Fruit fly (Drosophila melanogaster) whole organism, embryonic: ENCODE measurements around the gene Mabi.

Experiments used
- Adf1 ChIP-seq: fragments of 200-800 bp; sonication (Bioruptor generic); IDR thresholded peaks from 2 replicates; pipeline ENCODE4 v1.3.6; 2022; ENCODE audit warnings: missing biosample characterization, missing genetic modification characterization
- Atf6 ChIP-seq: fragments of 200-800 bp; sonication (Bioruptor generic); IDR thresholded peaks from 2 replicates; pipeline ENCODE4 v1.3.6; 2022; ENCODE audit warnings: missing biosample characterization, missing genetic modification characterization
- B-H1 ChIP-seq: fragments of 200-800 bp; sonication (Bioruptor generic); IDR thresholded peaks from 3 replicates; pipeline ENCODE4 v1.3.6; 2022; ENCODE audit warnings: missing biosample characterization, missing genetic modification characterization
- CG10431 ChIP-seq: fragments of 200-800 bp; sonication (Bioruptor generic); optimal IDR thresholded peaks from 3 replicates; lab custom pipeline; 2018; ENCODE audit warnings: missing biosample characterization, mild to moderate bottlenecking, missing genetic modification characterization
- CG11504 ChIP-seq: fragments of 200-800 bp; sonication (Bioruptor generic); optimal IDR thresholded peaks from 3 replicates; lab custom pipeline; 2019; ENCODE audit warnings: missing biosample characterization, mild to moderate bottlenecking, missing genetic modification characterization, moderate library complexity
- CG1233 ChIP-seq: fragments of 200-800 bp; sonication (Bioruptor generic); optimal IDR thresholded peaks from 4 replicates; lab custom pipeline; 2018; ENCODE audit warnings: missing biosample characterization, mild to moderate bottlenecking, missing genetic modification characterization
- CG12391 ChIP-seq: fragments of 200-800 bp; sonication (Bioruptor generic); optimal IDR thresholded peaks from 3 replicates; lab custom pipeline; 2018; ENCODE audit warnings: missing biosample characterization, mild to moderate bottlenecking, missing genetic modification characterization, moderate library complexity
- CG16863 ChIP-seq: fragments of 200-800 bp; sonication (Bioruptor generic); optimal IDR thresholded peaks from 3 replicates; lab custom pipeline; 2016; ENCODE audit warnings: missing biosample characterization, missing genetic modification characterization
- CG17361 ChIP-seq: fragments of 200-800 bp; sonication (Bioruptor generic); IDR thresholded peaks from 3 replicates; pipeline ENCODE4 v1.3.6; 2022; ENCODE audit warnings: missing biosample characterization, missing genetic modification characterization
- CG17802 ChIP-seq: fragments of 200-800 bp; sonication (Bioruptor generic); optimal IDR thresholded peaks from 2 replicates; lab custom pipeline; 2018; ENCODE audit warnings: missing biosample characterization, mild to moderate bottlenecking, missing genetic modification characterization, moderate library complexity
- CG18262 ChIP-seq: fragments of 200-800 bp; optimal IDR thresholded peaks from 3 replicates; lab custom pipeline; 2019; ENCODE audit warnings: missing biosample characterization, mild to moderate bottlenecking, missing genetic modification characterization, moderate library complexity
- CG18599 ChIP-seq: fragments of 200-800 bp; sonication (Bioruptor generic); optimal IDR thresholded peaks from 3 replicates; lab custom pipeline; 2017; ENCODE audit warnings: missing biosample characterization, missing genetic modification characterization, mild to moderate bottlenecking, moderate library complexity, missing genetic modification reagents
- CG2202 ChIP-seq: fragments of 200-800 bp; sonication (Bioruptor generic); optimal IDR thresholded peaks from 2 replicates; lab custom pipeline; 2018; ENCODE audit warnings: missing biosample characterization, mild to moderate bottlenecking, missing genetic modification characterization
- CG32767 ChIP-seq: fragments of 200-800 bp; sonication (Bioruptor generic); IDR thresholded peaks from 2 replicates; pipeline ENCODE4 v1.3.6; 2022; ENCODE audit warnings: missing biosample characterization, missing genetic modification characterization
- CG3281 ChIP-seq: fragments of 200-800 bp; sonication (Bioruptor generic); optimal IDR thresholded peaks from 3 replicates; lab custom pipeline; 2017; ENCODE audit warnings: missing biosample characterization, mild to moderate bottlenecking, missing genetic modification characterization
- CG4328 ChIP-seq: fragments of 200-800 bp; sonication (Bioruptor generic); optimal IDR thresholded peaks from 3 replicates; lab custom pipeline; 2017; ENCODE audit warnings: missing biosample characterization, missing genetic modification reagents, missing genetic modification characterization
- CG4854 ChIP-seq: fragments of 200-800 bp; sonication (Bioruptor generic); optimal IDR thresholded peaks from 2 replicates; lab custom pipeline; 2016; ENCODE audit warnings: missing biosample characterization, missing genetic modification characterization, inconsistent platforms
- CG6683 ChIP-seq: fragments of 200-800 bp; sonication (Bioruptor generic); optimal IDR thresholded peaks from 2 replicates; lab custom pipeline; 2017; ENCODE audit warnings: missing biosample characterization, mild to moderate bottlenecking, missing genetic modification characterization, missing genetic modification reagents
- CG6813 ChIP-seq: fragments of 200-800 bp; sonication (Bioruptor generic); optimal IDR thresholded peaks from 2 replicates; lab custom pipeline; 2017; ENCODE audit warnings: missing biosample characterization, missing genetic modification characterization, mild to moderate bottlenecking, moderate library complexity, missing genetic modification reagents
- CG7556 ChIP-seq: fragments of 200-800 bp; sonication (Bioruptor generic); optimal IDR thresholded peaks from 2 replicates; lab custom pipeline; 2017; ENCODE audit warnings: missing biosample characterization, mild to moderate bottlenecking, missing genetic modification characterization
- CG7745 ChIP-seq: fragments of 200-800 bp; sonication (Bioruptor generic); optimal IDR thresholded peaks from 2 replicates; lab custom pipeline; 2018; ENCODE audit warnings: missing biosample characterization, mild to moderate bottlenecking, missing genetic modification characterization, moderate library complexity
- CG7987 ChIP-seq: fragments of 200-800 bp; sonication (Bioruptor generic); optimal IDR thresholded peaks from 2 replicates; lab custom pipeline; 2018; ENCODE audit warnings: missing biosample characterization, mild to moderate bottlenecking, missing genetic modification characterization, moderate library complexity
- CG8359 ChIP-seq: fragments of 200-800 bp; sonication (Bioruptor generic); optimal IDR thresholded peaks from 2 replicates; lab custom pipeline; 2017; ENCODE audit warnings: missing biosample characterization, mild to moderate bottlenecking, missing genetic modification characterization, borderline replicate concordance
- CTCF ChIP-seq: fragments of 200-800 bp; sonication (Bioruptor generic); optimal IDR thresholded peaks from 2 replicates; lab custom pipeline; 2017; ENCODE audit warnings: missing biosample characterization, mild to moderate bottlenecking, missing genetic modification characterization, moderate library complexity
- CrebB ChIP-seq: fragments of 200-800 bp; sonication (Bioruptor generic); optimal IDR thresholded peaks from 3 replicates; lab custom pipeline; 2018; ENCODE audit warnings: missing biosample characterization, mild to moderate bottlenecking, missing genetic modification characterization
- H15 ChIP-seq: fragments of 200-800 bp; sonication (Bioruptor generic); IDR thresholded peaks from 3 replicates; pipeline ENCODE4 v1.3.6; 2022; ENCODE audit warnings: missing biosample characterization, missing genetic modification characterization
- Hey ChIP-seq: fragments of 200-800 bp; sonication (Bioruptor generic); optimal IDR thresholded peaks from 3 replicates; lab custom pipeline; 2018; ENCODE audit warnings: missing biosample characterization, mild to moderate bottlenecking, missing genetic modification characterization
- Hr3 ChIP-seq: fragments of 200-800 bp; sonication (Bioruptor generic); optimal IDR thresholded peaks from 3 replicates; lab custom pipeline; 2016; ENCODE audit warnings: missing biosample characterization, missing genetic modification characterization
- Hr39 ChIP-seq: fragments of >200 bp; optimal IDR thresholded peaks from 2 replicates; lab custom pipeline; 2017
- Med ChIP-seq: fragments of 200-800 bp; sonication (Bioruptor generic); peaks from one replicate; lab custom pipeline; 2016; ENCODE audit warnings: missing biosample characterization, missing genetic modification characterization, mild to moderate bottlenecking, inconsistent platforms, moderate library complexity
- Rfx ChIP-seq: fragments of 200-800 bp; sonication (Bioruptor generic); IDR thresholded peaks from 2 replicates; pipeline ENCODE4 v1.3.6; 2022; ENCODE audit warnings: missing biosample characterization, missing genetic modification characterization
- Six4 ChIP-seq: fragments of 200-800 bp; sonication (Bioruptor generic); optimal IDR thresholded peaks from 2 replicates; lab custom pipeline; 2016; ENCODE audit warnings: missing biosample characterization, missing genetic modification characterization
- Ssrp ChIP-seq: fragments of 200-800 bp; sonication (Bioruptor generic); optimal IDR thresholded peaks from 2 replicates; lab custom pipeline; 2018; ENCODE audit warnings: missing biosample characterization, mild to moderate bottlenecking, missing genetic modification characterization, moderate library complexity
- cato ChIP-seq: fragments of 200-800 bp; sonication (Bioruptor generic); optimal IDR thresholded peaks from 2 replicates; lab custom pipeline; 2016; ENCODE audit warnings: missing biosample characterization, missing genetic modification characterization, borderline replicate concordance
- chinmo ChIP-seq: fragments of 200-800 bp; sonication (Bioruptor generic); IDR thresholded peaks from 4 replicates; pipeline ENCODE4 v1.3.6; 2022; ENCODE audit warnings: missing biosample characterization, missing genetic modification characterization; ENCODE audit not compliant: partially characterized antibody
- da ChIP-seq: fragments of 200-800 bp; sonication (Bioruptor generic); optimal IDR thresholded peaks from 2 replicates; lab custom pipeline; 2016; ENCODE audit warnings: missing biosample characterization, missing genetic modification characterization
- en ChIP-seq: fragments of 200-800 bp; sonication (Bioruptor generic); optimal IDR thresholded peaks from 2 replicates; lab custom pipeline; 2016; ENCODE audit warnings: missing biosample characterization, missing genetic modification characterization
- ewg ChIP-seq: fragments of 200-800 bp; sonication (Bioruptor generic); optimal IDR thresholded peaks from 3 replicates; lab custom pipeline; 2017; ENCODE audit warnings: mild to moderate bottlenecking, missing biosample characterization, missing genetic modification reagents, missing genetic modification characterization
- fru ChIP-seq: fragments of >200 bp; optimal IDR thresholded peaks from 2 replicates; lab custom pipeline; 2017
- her ChIP-seq: fragments of 200-800 bp; sonication (Bioruptor generic); optimal IDR thresholded peaks from 2 replicates; lab custom pipeline; 2016; ENCODE audit warnings: missing biosample characterization, missing genetic modification characterization
- kni ChIP-seq: fragments of 200-800 bp; sonication (Bioruptor generic); optimal IDR thresholded peaks from 3 replicates; lab custom pipeline; 2017; ENCODE audit warnings: mild to moderate bottlenecking, missing biosample characterization, missing genetic modification reagents, missing genetic modification characterization
- lab ChIP-seq: fragments of 200-800 bp; sonication (Bioruptor generic); optimal IDR thresholded peaks from 3 replicates; lab custom pipeline; 2017; ENCODE audit warnings: missing biosample characterization, missing genetic modification characterization, mild to moderate bottlenecking, moderate library complexity, missing genetic modification reagents
- lilli ChIP-seq: fragments of 200-800 bp; sonication (Bioruptor generic); optimal IDR thresholded peaks from 3 replicates; lab custom pipeline; 2016; ENCODE audit warnings: missing biosample characterization, missing genetic modification characterization
- pfk ChIP-seq: fragments of 200-800 bp; sonication (Bioruptor generic); optimal IDR thresholded peaks from 2 replicates; lab custom pipeline; 2018; ENCODE audit warnings: missing biosample characterization, mild to moderate bottlenecking, missing genetic modification characterization, moderate library complexity
- pnt ChIP-seq: fragments of 200-800 bp; sonication (Bioruptor generic); optimal IDR thresholded peaks from 3 replicates; lab custom pipeline; 2016; ENCODE audit warnings: missing biosample characterization, missing genetic modification characterization
- sens ChIP-seq: fragments of 200-800 bp; sonication (Bioruptor generic); peaks from one replicate; lab custom pipeline; 2016; ENCODE audit warnings: missing biosample characterization, missing genetic modification characterization
- sima ChIP-seq: fragments of 200-800 bp; sonication (Bioruptor generic); optimal IDR thresholded peaks from 2 replicates; lab custom pipeline; 2016; ENCODE audit warnings: missing biosample characterization, missing genetic modification characterization
- stwl ChIP-seq: fragments of 200-800 bp; sonication (Bioruptor generic); optimal IDR thresholded peaks from 3 replicates; lab custom pipeline; 2018; ENCODE audit warnings: missing biosample characterization, mild to moderate bottlenecking, missing genetic modification characterization, moderate library complexity
- toy ChIP-seq: fragments of 200-800 bp; sonication (Bioruptor generic); IDR thresholded peaks from 2 replicates; pipeline ENCODE4 v1.3.6; 2022; ENCODE audit warnings: missing biosample characterization, missing genetic modification characterization

Mabi gene

DNA sequence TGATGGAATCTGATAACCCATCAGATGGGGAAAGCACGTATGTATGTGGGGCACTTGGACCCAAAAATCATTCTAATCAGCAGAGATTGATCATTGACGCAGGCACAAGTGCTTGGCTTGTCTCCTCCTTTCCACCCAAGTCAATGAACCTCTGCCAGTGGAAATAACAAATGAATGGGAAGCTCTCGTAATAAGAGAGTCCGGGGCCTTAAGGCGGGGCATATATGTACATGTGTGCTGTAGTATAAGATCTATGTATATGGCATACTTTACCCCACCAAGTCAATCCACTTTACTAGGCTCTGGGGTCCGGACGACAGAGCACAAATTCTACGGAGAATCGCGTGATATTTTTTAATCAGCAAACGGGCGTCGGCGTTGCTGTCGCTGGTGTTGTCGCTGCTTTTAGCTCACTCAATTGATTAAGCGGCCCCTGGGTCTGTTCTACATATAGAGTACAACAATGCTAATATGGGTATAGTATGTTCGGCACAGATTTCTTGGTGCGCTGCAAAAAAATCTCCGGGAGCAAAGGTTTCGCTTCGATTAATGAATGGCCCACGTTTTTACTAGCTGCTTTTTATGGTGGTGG, 28.3 kb downstream of the Mabi start (continued):
- TF ChIP-seq Med (GFP tag; lab: Kevin White, UChicago) (peak; percentile 37), CG12391 (tag; lab: Kevin White, UChicago) (no peak), chinmo (GFP tag; lab: Robert Waterston, UW) (0 out of 4 replicates have a peak, but pooled peaks have one; percentile 71), CG11504 (tag; lab: Kevin White, UChicago) (no peak), CG6683 (GFP tag; lab: Kevin White, UChicago) (peak; percentile 26), Atf6 (GFP tag; lab: Robert Waterston, UW) (0 out of 2 replicates have a peak, but pooled peaks have one; percentile 22), CG4328 (GFP tag; lab: Kevin White, UChicago) (peak; percentile 21), CG18599 (peak; percentile 9), Hr39 (lab: Kevin White, UChicago) (no peak), CG7987 (GFP tag; lab: Kevin White, UChicago) (peak; percentile 37), CG1233 (peak; percentile 32), sens (GFP tag; lab: Kevin White, UChicago) (peak; percentile 63)

DNA sequence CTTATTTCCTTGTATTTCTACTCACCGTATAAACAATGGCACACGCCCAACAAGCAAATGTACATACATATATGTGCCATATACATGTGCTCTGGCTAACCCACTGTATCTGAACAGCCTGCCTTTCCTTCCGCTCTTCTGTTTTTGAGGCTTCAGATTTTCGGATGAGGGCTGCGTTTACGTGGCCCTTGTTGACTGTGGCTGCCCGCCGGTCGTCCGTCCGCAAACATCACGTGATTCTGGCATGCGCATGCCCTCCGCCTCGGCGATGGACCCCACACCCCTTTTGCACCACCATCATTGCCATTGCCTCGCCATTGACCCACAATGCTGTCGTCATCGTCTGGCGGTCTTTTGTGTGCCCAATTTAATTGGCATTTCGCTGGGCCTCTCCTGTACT, 29.2 kb downstream of the Mabi start:
- TF ChIP-seq da = no peak
- peak; percentile 29 for TF ChIP-seq CG1233
- TF ChIP-seq fru (lab: Kevin White, UChicago) = no peak
- no peak for TF ChIP-seq CG17802 (tag; lab: Kevin White, UChicago)
- no peak for TF ChIP-seq CG7745 (tag; lab: Kevin White, UChicago)
- TF ChIP-seq Six4 (GFP tag; lab: Kevin White, UChicago) = no peak
- TF ChIP-seq en (GFP tag; lab: Kevin White, UChicago) = no peak
- no peak for TF ChIP-seq H15
- TF ChIP-seq CG10431 (GFP tag; lab: Kevin White, UChicago) = no peak
- peak; percentile 56 for TF ChIP-seq pfk
- no peak for TF ChIP-seq toy
- no peak for TF ChIP-seq CG7556 (GFP tag; lab: Kevin White, UChicago)
- TF ChIP-seq Rfx = peak; percentile 19; the same call in 1 of the 2 replicates
- TF ChIP-seq CG17361 (GFP tag; lab: Robert Waterston, UW) = no peak
- TF ChIP-seq lilli = no peak
- no peak for TF ChIP-seq pnt (GFP tag; lab: Kevin White, UChicago)
- TF ChIP-seq Ssrp = no peak
- no peak; the same call in 2 of the 3 replicates for TF ChIP-seq B-H1 (GFP tag; lab: Robert Waterston, UW)
- TF ChIP-seq CTCF (GFP tag; lab: Kevin White, UChicago) = no peak
- TF ChIP-seq CG4854 = no peak
- no peak for TF ChIP-seq CG3281
- TF ChIP-seq CG2202 (tag; lab: Kevin White, UChicago) = peak; percentile 3
- no peak for TF ChIP-seq her (GFP tag; lab: Kevin White, UChicago)
- TF ChIP-seq sima (GFP tag; lab: Kevin White, UChicago) = no peak
- peak; percentile 57 for TF ChIP-seq CG6813 (GFP tag; lab: Kevin White, UChicago)
- TF ChIP-seq CrebB (tag; lab: Kevin White, UChicago) = peak; percentile 54
- TF ChIP-seq Hr3 = no peak
- no peak for TF ChIP-seq cato (GFP tag; lab: Kevin White, UChicago)
- TF ChIP-seq lab (GFP tag; lab: Kevin White, UChicago) = peak; percentile 17
- TF ChIP-seq ewg (GFP tag; lab: Kevin White, UChicago) = peak; percentile 92
- TF ChIP-seq Hey = peak; percentile 85
- no peak for TF ChIP-seq CG16863 (GFP tag; lab: Kevin White, UChicago)
- TF ChIP-seq CG8359 (GFP tag; lab: Kevin White, UChicago) = no peak
- no peak for TF ChIP-seq CG11504 (tag; lab: Kevin White, UChicago)
- peak; percentile 36; the same call in 1 of the 2 replicates for TF ChIP-seq Adf1 (GFP tag; lab: Robert Waterston, UW)
- TF ChIP-seq stwl = no peak
- peak; percentile 83 for TF ChIP-seq kni (GFP tag; lab: Kevin White, UChicago)
- no peak for TF ChIP-seq CG18262 (tag; lab: Kevin White, UChicago)
- peak; percentile 59; the same call in 1 of the 2 replicates for TF ChIP-seq CG32767 (GFP tag; lab: Robert Waterston, UW)
